Worm (Caenorhabditis elegans): Measurements from ENCODE around the gene daf-12.

- TF ChIP-seq mes-4 (tag; optimal IDR thresholded peaks at IDR 0.05), result no peak
- TF ChIP-seq mel-28 (tag; optimal IDR thresholded peaks at IDR 0.05; ENCODE audit: borderline replicate concordance), result no peak
- no peak for TF ChIP-seq F22D6.2 (tag; optimal IDR thresholded peaks at IDR 0.05)
Measured at ce11 chrX:10591208-10591782, 44.4 kb upstream of the daf-12 start.
